Worm (Caenorhabditis elegans): ENCODE data around the gene nhr-232.

ce11 chrV:10252682-10253081 lies 3.3 kb upstream of the nhr-232 start:
- TF ChIP-seq mep-1 (tag; optimal IDR thresholded peaks at IDR 0.05) (no peak), nhr-237 (tag; optimal IDR thresholded peaks at IDR 0.05) (no peak), nhr-12 (tag; optimal IDR thresholded peaks at IDR 0.05) (no peak), blmp-1 (tag; optimal IDR thresholded peaks at IDR 0.05) (no peak), mls-2 (tag; optimal IDR thresholded peaks at IDR 0.05) (no peak), elt-1 (tag; optimal IDR thresholded peaks at IDR 0.05; ENCODE audit: borderline replicate concordance, insufficient read depth) (no peak), flh-1 (GFP tag; optimal IDR thresholded peaks at IDR 0.05) (no peak), unc-62 (GFP tag; optimal IDR thresholded peaks at IDR 0.05) (no peak)

Data from whole organism, mixed stage, embryonic.